Fruit fly (Drosophila melanogaster) Kc167 (cell line): ENCODE measurements around the gene SoxN.

ENCODE experiments used
- Myc ChIP-seq: fragments of >200 bp; optimal IDR thresholded peaks from 2 replicates; lab custom pipeline; 2017; ENCODE audit warnings: missing external identifiers
- Sin3A ChIP-seq: fragments of >200 bp; optimal IDR thresholded peaks from 2 replicates; lab custom pipeline; 2018; ENCODE audit warnings: missing external identifiers
- h ChIP-seq: fragments of >200 bp; optimal IDR thresholded peaks from 3 replicates; lab custom pipeline; 2018; ENCODE audit warnings: missing external identifiers
- insv ChIP-seq: fragments of >200 bp; optimal IDR thresholded peaks from 3 replicates; lab custom pipeline; 2018; ENCODE audit warnings: missing external identifiers
- psq ChIP-seq: fragments of >200 bp; optimal IDR thresholded peaks from 2 replicates; lab custom pipeline; 2017; ENCODE audit warnings: missing external identifiers
- ttk ChIP-seq: sonication (Bioruptor generic); optimal IDR thresholded peaks from 2 replicates; lab custom pipeline; 2017; ENCODE audit warnings: missing external identifiers

The SoxN gene

DNA sequence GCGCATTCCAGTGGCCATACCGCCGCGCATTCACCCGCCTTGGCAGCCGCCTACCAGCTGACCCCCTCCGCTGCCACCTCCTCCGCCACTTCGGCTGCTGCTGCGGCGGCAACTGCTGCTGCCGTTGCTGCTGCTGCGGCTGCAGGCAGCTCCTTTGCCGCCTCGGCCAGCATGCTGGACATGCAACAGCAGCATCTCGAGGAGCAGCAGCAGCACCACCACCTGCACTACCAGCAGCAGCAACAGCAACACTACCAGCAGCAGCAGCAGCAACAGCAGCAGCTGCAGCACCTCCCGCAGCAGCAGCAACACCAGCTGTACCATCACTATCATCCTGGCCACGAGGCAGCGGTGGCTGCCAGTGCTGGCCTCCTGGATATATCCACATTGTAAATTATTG, 2.9 kb downstream of the SoxN start:
- TF ChIP-seq Sin3A (lab: Kevin White, UChicago): no peak
- TF ChIP-seq ttk: no peak
- no peak for TF ChIP-seq Myc (lab: Kevin White, UChicago)
- TF ChIP-seq insv (lab: Kevin White, UChicago): no peak
- TF ChIP-seq h (lab: Kevin White, UChicago): no peak
- no peak for TF ChIP-seq psq (lab: Kevin White, UChicago)

DNA sequence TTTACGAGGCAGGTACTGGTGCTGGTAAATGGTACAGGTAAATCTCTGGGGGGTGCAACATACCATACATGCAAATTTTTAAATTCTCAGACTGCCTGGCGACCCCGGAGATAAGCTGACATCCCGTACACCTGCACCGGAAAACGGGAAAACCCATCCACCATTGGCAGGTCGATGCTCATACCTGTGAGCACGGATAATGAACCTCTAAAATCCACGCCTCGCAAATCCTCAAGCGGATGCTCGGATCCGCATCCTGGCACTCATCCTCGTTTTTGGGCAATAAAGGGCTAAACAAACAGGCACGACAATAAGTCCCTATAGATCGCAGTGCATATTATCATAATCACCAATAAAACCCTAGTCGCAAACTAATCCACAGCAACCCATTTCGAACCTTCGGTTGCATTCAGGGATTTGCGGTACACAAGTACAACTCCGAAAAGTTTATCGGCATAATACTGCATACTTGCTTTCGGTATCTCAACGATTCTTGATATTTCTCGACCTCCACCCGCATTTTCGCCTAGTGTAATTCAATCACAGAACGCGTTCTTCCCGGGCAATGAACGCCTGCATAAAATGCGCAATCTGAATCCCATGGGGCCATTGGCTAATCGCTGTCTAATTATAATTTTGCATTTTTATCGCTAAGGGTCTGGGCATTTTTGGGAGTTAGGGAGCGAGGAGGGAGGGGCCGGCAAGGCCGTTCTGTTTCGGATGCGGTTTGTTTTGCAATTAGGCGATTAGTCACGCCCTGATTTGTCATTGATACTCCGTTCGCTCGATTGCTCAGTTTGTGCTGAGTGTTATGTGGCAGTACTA, 7.2 kb downstream of the SoxN start:
- no peak for TF ChIP-seq Myc (lab: Kevin White, UChicago)
- no peak for TF ChIP-seq insv (lab: Kevin White, UChicago)
- TF ChIP-seq h (lab: Kevin White, UChicago): no peak
- no peak for TF ChIP-seq Sin3A (lab: Kevin White, UChicago)
- TF ChIP-seq psq (lab: Kevin White, UChicago): no peak
- no peak for TF ChIP-seq ttk

DNA sequence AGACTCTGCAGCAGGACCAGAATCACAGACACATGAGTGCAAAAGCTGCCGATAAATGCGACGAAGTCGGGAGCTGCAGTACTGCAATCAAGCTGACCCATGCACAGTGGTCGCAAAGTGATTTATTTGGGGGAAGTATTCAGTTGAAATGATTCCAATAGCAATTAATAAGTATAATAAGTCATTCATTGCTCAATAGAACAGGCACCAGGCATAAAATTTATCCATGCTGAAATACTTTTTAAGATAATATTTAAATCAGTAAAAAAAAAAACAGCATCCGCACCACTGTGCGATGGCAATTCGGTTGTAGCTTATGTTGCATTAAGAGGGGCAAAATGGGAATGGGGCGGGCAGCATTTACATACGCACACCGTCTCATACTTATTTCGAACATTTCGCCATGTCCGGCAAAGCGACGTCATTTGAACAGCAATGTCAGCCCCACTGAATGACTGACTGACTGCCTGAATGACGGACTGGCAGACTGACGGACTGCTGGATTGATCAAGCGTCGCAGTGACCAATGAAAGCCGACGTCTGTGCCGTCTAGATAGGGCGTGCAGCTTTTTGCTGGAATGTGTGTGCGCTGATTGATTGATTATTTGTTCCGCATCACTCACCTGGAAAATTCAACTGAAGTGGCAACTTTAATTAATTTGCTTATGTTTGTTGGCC, 9.5 kb downstream of the SoxN start:
- TF ChIP-seq ttk (no peak), Myc (lab: Kevin White, UChicago) (no peak), h (lab: Kevin White, UChicago) (no peak), insv (lab: Kevin White, UChicago) (no peak), Sin3A (lab: Kevin White, UChicago) (no peak), psq (lab: Kevin White, UChicago) (no peak)

DNA sequence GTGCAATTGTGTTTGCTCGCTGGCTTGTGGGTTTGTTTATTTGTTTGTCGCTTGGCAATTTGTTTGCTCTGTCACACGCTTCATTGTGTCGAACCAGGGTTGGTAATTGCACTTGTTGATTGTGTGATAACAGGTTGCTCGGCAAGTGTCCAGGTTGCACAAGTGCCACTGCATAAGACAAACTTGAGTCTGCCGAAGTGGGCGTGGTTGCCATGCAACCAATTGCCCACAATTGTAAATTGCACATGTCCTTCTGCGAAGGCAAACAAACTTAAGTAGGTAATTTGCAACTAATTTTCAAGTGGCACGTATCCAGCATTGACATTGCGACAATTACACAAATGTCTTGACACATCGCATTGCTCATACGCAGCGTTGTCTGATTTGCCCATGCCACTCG, 13.7 kb downstream of the SoxN start:
- TF ChIP-seq Myc (lab: Kevin White, UChicago): no peak
- TF ChIP-seq Sin3A (lab: Kevin White, UChicago): no peak
- no peak for TF ChIP-seq psq (lab: Kevin White, UChicago)
- TF ChIP-seq insv (lab: Kevin White, UChicago): no peak
- no peak for TF ChIP-seq h (lab: Kevin White, UChicago)
- no peak for TF ChIP-seq ttk

DNA sequence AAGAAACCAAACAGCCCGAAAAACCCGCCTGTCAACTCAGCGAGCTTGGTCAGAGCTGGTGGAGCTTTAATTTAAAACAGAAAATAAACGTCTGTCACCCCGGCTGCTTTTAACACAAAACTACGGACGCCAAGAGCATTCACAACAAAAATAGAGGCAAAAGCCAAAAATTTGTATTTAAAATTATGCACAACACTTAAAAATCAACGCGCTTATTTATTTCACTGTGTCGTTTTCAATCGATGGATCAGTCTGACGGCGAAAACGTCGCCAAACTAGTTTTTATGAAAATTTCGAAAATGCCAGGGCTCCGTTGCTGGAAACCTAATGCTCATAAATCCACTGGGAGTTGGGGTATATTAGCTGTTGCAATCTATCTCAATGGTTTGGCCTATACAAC, 15.3 kb downstream of the SoxN start:
- TF ChIP-seq psq (lab: Kevin White, UChicago) (no peak), Myc (lab: Kevin White, UChicago) (no peak), insv (lab: Kevin White, UChicago) (no peak), h (lab: Kevin White, UChicago) (no peak), ttk (no peak), Sin3A (lab: Kevin White, UChicago) (no peak)

DNA sequence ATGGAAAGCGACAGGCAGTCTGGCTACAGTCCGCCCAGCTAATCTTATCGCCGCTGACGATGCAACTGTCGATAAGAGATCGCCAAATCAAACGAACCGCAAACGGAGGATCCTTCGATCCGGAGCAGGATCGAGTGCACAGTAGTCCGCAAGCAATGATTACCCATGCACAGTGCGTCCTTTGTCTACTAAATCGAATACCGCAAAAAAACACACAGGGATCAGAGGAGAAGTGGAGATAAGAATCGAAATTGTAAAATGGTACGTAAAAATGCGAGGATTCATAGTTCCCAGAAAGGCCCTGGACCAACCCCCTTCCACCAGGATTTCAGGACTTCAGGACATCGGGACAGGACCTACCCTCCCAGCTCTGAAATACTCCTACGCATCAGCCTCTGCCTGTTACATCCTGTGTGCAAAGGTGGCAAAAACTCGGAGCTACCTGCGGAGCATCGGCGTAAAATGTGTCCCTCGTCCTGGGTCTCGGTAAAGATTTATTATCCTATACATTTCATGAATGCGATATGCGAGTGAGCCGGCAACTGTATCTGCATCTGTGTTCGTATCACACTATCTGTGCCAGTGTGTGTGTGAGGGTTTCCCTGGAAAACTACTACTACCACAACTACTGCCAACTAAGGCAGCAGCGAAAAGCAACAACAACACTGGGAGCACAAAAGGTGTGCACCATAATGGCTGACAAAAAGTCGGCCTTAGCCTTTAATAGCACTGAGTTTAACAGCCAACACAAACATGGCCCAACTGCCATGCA, 16.2 kb downstream of the SoxN start:
- TF ChIP-seq Sin3A (lab: Kevin White, UChicago) (no peak), insv (lab: Kevin White, UChicago) (no peak), ttk (no peak), h (lab: Kevin White, UChicago) (no peak), Myc (lab: Kevin White, UChicago) (no peak), psq (lab: Kevin White, UChicago) (no peak)

DNA sequence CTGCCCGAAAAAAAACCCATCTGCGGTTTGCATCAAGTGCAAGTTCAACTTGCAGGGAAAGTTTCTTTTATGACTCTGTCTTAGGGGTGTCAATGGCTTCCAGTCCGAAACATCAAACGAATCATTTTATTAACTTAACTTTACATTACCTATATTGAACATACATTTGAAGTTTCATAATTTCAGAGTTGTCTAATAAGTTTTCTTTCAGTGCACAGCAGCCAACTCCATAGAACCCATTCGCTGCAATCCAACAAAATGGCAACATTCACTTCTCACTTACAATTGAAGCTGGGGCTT, 16.8 kb downstream of the SoxN start:
- no peak for TF ChIP-seq h (lab: Kevin White, UChicago)
- no peak for TF ChIP-seq Sin3A (lab: Kevin White, UChicago)
- no peak for TF ChIP-seq ttk
- no peak for TF ChIP-seq Myc (lab: Kevin White, UChicago)

DNA sequence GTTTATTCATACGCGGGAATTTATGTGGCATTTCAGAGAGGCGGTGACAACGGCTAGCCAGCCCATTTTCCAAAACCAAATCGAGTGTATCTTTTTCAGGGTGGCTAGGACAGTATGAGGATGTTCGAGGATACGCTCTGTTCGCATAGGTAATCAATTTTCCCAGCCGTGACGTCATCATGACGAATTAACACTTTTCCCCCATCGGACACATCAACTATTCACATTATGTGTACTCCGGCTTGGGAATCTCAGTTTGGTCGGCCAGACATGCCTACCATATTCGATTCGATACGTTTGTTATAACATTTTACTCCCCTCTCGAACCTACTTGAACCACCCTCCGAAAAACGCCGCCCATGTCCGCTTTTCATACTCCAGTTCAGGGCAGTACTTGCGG, 18.1 kb downstream of the SoxN start:
- TF ChIP-seq h (lab: Kevin White, UChicago): no peak
- TF ChIP-seq insv (lab: Kevin White, UChicago): no peak
- no peak for TF ChIP-seq Sin3A (lab: Kevin White, UChicago)
- TF ChIP-seq Myc (lab: Kevin White, UChicago): no peak
- no peak for TF ChIP-seq ttk
- no peak for TF ChIP-seq psq (lab: Kevin White, UChicago)

DNA sequence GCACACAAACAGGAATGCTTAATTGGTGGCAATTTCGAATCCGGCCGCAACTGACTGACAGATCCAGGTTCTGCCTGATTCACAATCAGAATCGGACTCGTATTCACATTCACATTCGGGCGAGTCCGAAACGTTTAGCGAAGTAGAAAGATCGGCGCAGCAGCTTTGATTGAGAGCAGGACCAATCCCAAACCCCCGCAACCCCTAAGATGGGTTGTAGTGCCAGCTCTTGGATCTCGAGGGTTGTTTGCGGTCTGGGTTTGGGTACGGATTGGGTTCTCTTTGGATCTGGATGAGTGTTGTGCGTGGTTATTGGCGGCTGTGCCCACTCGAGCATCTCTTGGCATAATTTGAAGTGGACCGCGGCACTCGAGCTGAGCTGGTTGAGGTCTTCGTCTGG, 19.2 kb downstream of the SoxN start:
- TF ChIP-seq Myc (lab: Kevin White, UChicago) (no peak), h (lab: Kevin White, UChicago) (no peak), insv (lab: Kevin White, UChicago) (no peak), Sin3A (lab: Kevin White, UChicago) (no peak), ttk (no peak), psq (lab: Kevin White, UChicago) (no peak)

DNA sequence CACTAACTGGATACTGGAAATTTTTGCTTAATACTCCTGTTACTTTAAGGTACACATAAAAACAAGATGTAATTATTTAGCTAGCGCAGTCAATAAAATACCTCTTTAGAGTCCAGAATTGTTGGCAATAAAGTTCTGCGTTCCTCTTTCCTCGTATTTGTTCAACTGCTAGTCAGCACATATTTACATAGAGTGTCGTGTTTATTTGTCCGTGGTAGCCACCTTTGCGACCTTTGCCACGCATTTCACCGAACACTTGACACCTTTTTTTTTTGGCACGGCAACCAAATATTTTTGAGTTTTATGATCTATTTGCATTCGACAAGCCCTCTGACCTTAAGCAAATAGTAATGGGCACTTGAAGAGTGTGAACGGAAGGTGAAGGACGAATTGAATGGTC, 20.5 kb downstream of the SoxN start:
- no peak for TF ChIP-seq Sin3A (lab: Kevin White, UChicago)
- TF ChIP-seq psq (lab: Kevin White, UChicago): no peak
- no peak for TF ChIP-seq insv (lab: Kevin White, UChicago)
- no peak for TF ChIP-seq ttk
- no peak for TF ChIP-seq h (lab: Kevin White, UChicago)

DNA sequence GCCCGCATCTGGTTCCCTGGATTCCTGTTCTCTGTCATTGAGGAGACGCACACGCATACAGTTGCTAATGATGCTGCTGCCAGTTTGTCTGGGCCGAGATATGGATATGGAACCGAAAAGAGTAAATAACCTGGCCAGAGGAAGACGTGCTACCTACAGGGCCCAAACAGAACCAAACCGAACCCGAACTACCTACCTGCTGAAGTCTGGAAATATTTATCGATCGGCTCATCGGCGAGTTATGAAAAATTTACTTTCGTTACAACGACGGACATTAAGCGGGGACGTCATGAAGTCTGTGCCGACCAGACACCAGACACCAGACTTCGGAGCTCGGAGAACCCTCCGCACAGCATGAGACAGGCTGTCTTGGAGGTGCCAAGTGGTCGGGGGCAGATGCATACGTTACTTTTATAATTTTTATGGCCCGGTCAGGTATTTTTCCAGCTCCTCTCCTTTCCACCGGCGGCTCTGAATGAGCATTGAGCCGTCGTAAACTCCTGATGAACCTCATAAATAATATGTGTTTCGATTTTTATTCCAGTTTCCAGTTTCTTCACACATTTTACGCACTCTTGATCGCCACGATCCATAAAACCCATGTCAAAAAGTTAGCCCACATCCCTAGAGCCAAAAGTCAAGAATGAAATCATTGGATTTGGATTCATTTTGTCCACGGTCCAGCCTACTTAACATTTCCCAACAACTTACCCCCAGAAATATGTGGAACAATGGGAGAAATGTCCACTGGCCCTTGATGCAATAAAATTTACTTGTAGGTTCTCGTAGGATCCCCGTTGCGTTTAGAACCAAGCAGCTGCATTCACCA, 21.5 kb downstream of the SoxN start:
- no peak for TF ChIP-seq Sin3A (lab: Kevin White, UChicago)
- TF ChIP-seq Myc (lab: Kevin White, UChicago): no peak
- TF ChIP-seq ttk: no peak
- no peak for TF ChIP-seq insv (lab: Kevin White, UChicago)
- TF ChIP-seq h (lab: Kevin White, UChicago): no peak
- TF ChIP-seq psq (lab: Kevin White, UChicago): no peak
